Fruit fly (Drosophila melanogaster) whole organism, pupa: ENCODE data around the gene CG9300.

Source experiments
- CG10348 ChIP-seq: fragments of 200-800 bp; sonication (Bioruptor generic); IDR thresholded peaks from 2 replicates; pipeline ENCODE4 v1.3.6; 2022; ENCODE audit warnings: missing biosample characterization, missing genetic modification characterization
- CG14655 ChIP-seq: fragments of 200-800 bp; sonication (Bioruptor generic); optimal IDR thresholded peaks from 3 replicates; lab custom pipeline; 2017; ENCODE audit warnings: mild to moderate bottlenecking, missing biosample characterization, missing genetic modification reagents, missing genetic modification characterization
- CG15710 ChIP-seq: fragments of 200-800 bp; sonication (Bioruptor generic); optimal IDR thresholded peaks from 2 replicates; lab custom pipeline; 2018; ENCODE audit warnings: missing biosample characterization, mild to moderate bottlenecking, missing genetic modification characterization, moderate library complexity
- CG17806 ChIP-seq: fragments of 200-800 bp; sonication (Bioruptor generic); optimal IDR thresholded peaks from 2 replicates; lab custom pipeline; 2018; ENCODE audit warnings: missing biosample characterization, mild to moderate bottlenecking, missing genetic modification characterization, moderate library complexity
- CG32121 ChIP-seq: fragments of 200-800 bp; sonication (Bioruptor generic); IDR thresholded peaks from 2 replicates; pipeline ENCODE4 v1.3.6; 2022; ENCODE audit warnings: missing biosample characterization, missing genetic modification characterization
- CG34367 ChIP-seq: fragments of 200-800 bp; sonication (Bioruptor generic); optimal IDR thresholded peaks from 2 replicates; lab custom pipeline; 2018; ENCODE audit warnings: missing biosample characterization, mild to moderate bottlenecking, missing genetic modification characterization
- CG8159 ChIP-seq: fragments of 200-800 bp; sonication (Bioruptor generic); optimal IDR thresholded peaks from 3 replicates; lab custom pipeline; 2018; ENCODE audit warnings: missing biosample characterization, mild to moderate bottlenecking, missing genetic modification characterization, moderate library complexity
- Ets98B ChIP-seq: fragments of 200-800 bp; sonication (Bioruptor generic); IDR thresholded peaks from 2 replicates; pipeline ENCODE4 v1.3.6; 2022; ENCODE audit warnings: missing biosample characterization, missing genetic modification characterization
- Snoo ChIP-seq: fragments of 200-800 bp; sonication (Bioruptor generic); optimal IDR thresholded peaks from 3 replicates; lab custom pipeline; 2017; ENCODE audit warnings: missing biosample characterization, mild to moderate bottlenecking, missing genetic modification characterization, inconsistent platforms
- fd96Ca ChIP-seq: fragments of 200-800 bp; sonication (Bioruptor generic); IDR thresholded peaks from 3 replicates; pipeline ENCODE4 v1.3.6; 2022; ENCODE audit warnings: missing biosample characterization, missing genetic modification characterization

dm6 chr3L:19566127-19566526 is 13.9 kb downstream of the CG9300 start:
- no peak for TF ChIP-seq fd96Ca (GFP tag; lab: Robert Waterston, UW)
- no peak for TF ChIP-seq CG14655
- no peak for TF ChIP-seq Snoo (tag; lab: Kevin White, UChicago)
- TF ChIP-seq CG8159 (tag; lab: Kevin White, UChicago): no peak
- no peak for TF ChIP-seq CG17806 (tag; lab: Kevin White, UChicago)
- no peak for TF ChIP-seq CG15710 (tag; lab: Kevin White, UChicago)
- no peak for TF ChIP-seq CG34367 (tag; lab: Kevin White, UChicago)
- no peak for TF ChIP-seq CG10348
- no peak for TF ChIP-seq Ets98B (GFP tag; lab: Robert Waterston, UW)
- TF ChIP-seq CG32121: no peak
